Worm (Caenorhabditis elegans): ENCODE data around the gene T01C8.3.

Gene T01C8.3

ce11 chrX:16731167-16731566 lies 51.8 kb downstream of the T01C8.3 start:
- TF ChIP-seq nhr-28 (tag; optimal IDR thresholded peaks at IDR 0.05) (no peak), ces-1 (GFP tag; optimal IDR thresholded peaks at IDR 0.05) (no peak)

Data from whole organism, mixed stage, embryonic.